Worm (Caenorhabditis elegans): ENCODE results near the gene T13C5.7.

Gene T13C5.7

DNA sequence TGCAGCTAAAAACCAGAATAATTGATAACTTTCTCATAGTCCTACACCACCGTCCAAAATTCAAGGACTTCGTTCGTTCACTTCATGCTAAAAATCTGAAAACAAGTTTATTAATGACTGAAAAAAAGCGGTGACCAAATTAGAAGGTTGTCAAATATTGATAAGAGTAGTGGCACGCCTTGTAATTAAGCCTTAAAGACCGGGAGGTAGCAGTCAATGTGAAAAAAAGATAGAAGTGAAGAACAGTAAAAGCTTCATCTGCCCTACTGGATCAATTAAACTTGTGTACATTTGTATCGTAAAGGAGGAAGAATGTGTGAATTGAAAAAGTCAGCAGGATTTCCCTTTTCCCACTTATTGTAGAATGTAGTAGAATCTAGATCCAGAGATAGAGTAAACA, 29.9 kb upstream of the T13C5.7 start, which contains the start of gene tag-275:
Gene tag-275 (minus strand): TSS at position 101 of the 400 bp plus-strand sequence.
- TF ChIP-seq ces-1 (GFP tag; optimal IDR thresholded peaks at IDR 0.05) (no peak), nhr-2 (tag; optimal IDR thresholded peaks at IDR 0.05) (no peak), hlh-1 (tag; optimal IDR thresholded peaks at IDR 0.05) (no peak), drap-1 (GFP tag; optimal IDR thresholded peaks at IDR 0.05) (no peak), ham-2 (GFP tag; optimal IDR thresholded peaks at IDR 0.05) (no peak), lin-13 (tag; optimal IDR thresholded peaks at IDR 0.05) (no peak), snpc-4 (tag; optimal IDR thresholded peaks at IDR 0.05) (no peak), unc-39 (tag; optimal IDR thresholded peaks at IDR 0.05) (no peak), mep-1 (tag; optimal IDR thresholded peaks at IDR 0.05) (no peak), elt-3 (tag; optimal IDR thresholded peaks at IDR 0.05) (no peak), ceh-83 (GFP tag; optimal IDR thresholded peaks at IDR 0.05) (no peak), ceh-39 (tag; optimal IDR thresholded peaks at IDR 0.05) (no peak), ceh-43 (GFP tag; optimal IDR thresholded peaks at IDR 0.05) (no peak), unc-62 (GFP tag; optimal IDR thresholded peaks at IDR 0.05) (no peak), lin-32 (GFP tag; optimal IDR thresholded peaks at IDR 0.05) (no peak), cnd-1 (tag; optimal IDR thresholded peaks at IDR 0.05) (no peak), elt-1 (tag; optimal IDR thresholded peaks at IDR 0.05; ENCODE audit: borderline replicate concordance, insufficient read depth) (no peak), zip-8 (tag; optimal IDR thresholded peaks at IDR 0.05) (no peak)

- TF ChIP-seq unc-120 (tag; optimal IDR thresholded peaks at IDR 0.05; ENCODE audit: poor library complexity, severe bottlenecking) (peak; percentile 51), hlh-1 (tag; optimal IDR thresholded peaks at IDR 0.05) (peak; percentile 75), nhr-2 (tag; optimal IDR thresholded peaks at IDR 0.05) (peak; percentile 47), unc-62 (GFP tag; optimal IDR thresholded peaks at IDR 0.05) (peak; percentile 2), sptf-1 (tag; optimal IDR thresholded peaks at IDR 0.05) (peak; percentile 15), mls-2 (tag; optimal IDR thresholded peaks at IDR 0.05) (peak; percentile 37), lsy-2 (tag; optimal IDR thresholded peaks at IDR 0.05) (no peak), bed-3 (GFP tag; optimal IDR thresholded peaks at IDR 0.05) (no peak), lin-13 (tag; optimal IDR thresholded peaks at IDR 0.05) (no peak)
Observed at ce11 chrX:6150949-6151519, 29.4 kb upstream of the T13C5.7 start.

ce11 chrX:6155436-6155835, 25.0 kb upstream of the T13C5.7 start:
- TF ChIP-seq pha-4 (tag; optimal IDR thresholded peaks at IDR 0.05) (no peak), ces-1 (GFP tag; optimal IDR thresholded peaks at IDR 0.05) (peak; percentile 85), nhr-28 (tag; optimal IDR thresholded peaks at IDR 0.05) (no peak), snpc-4 (tag; optimal IDR thresholded peaks at IDR 0.05) (no peak), ztf-11 (tag; optimal IDR thresholded peaks at IDR 0.05) (no peak), nhr-76 (tag; optimal IDR thresholded peaks at IDR 0.05) (no peak), lsy-2 (tag; optimal IDR thresholded peaks at IDR 0.05) (no peak), blmp-1 (tag; optimal IDR thresholded peaks at IDR 0.05) (no peak)

- TF ChIP-seq nhr-28 (tag; optimal IDR thresholded peaks at IDR 0.05) (no peak), snpc-4 (tag; optimal IDR thresholded peaks at IDR 0.05) (no peak), blmp-1 (tag; optimal IDR thresholded peaks at IDR 0.05) (no peak)
Observed at ce11 chrX:6157411-6157916, 22.9 kb upstream of the T13C5.7 start.

ce11 chrX:6159562-6159961, 20.8 kb upstream of the T13C5.7 start:
- no peak for TF ChIP-seq lin-13 (tag; optimal IDR thresholded peaks at IDR 0.05)
- TF ChIP-seq ces-1 (GFP tag; optimal IDR thresholded peaks at IDR 0.05), result no peak
- TF ChIP-seq hlh-1 (tag; optimal IDR thresholded peaks at IDR 0.05), result no peak
- no peak for TF ChIP-seq M03D4.4 (tag; optimal IDR thresholded peaks at IDR 0.05)
- no peak for TF ChIP-seq nhr-76 (tag; optimal IDR thresholded peaks at IDR 0.05)
- no peak for TF ChIP-seq blmp-1 (tag; optimal IDR thresholded peaks at IDR 0.05)
- no peak for TF ChIP-seq lsy-2 (tag; optimal IDR thresholded peaks at IDR 0.05)
- TF ChIP-seq ztf-11 (tag; optimal IDR thresholded peaks at IDR 0.05), result no peak
- TF ChIP-seq ceh-43 (GFP tag; optimal IDR thresholded peaks at IDR 0.05), result no peak

ce11 chrX:6160427-6160826, 20.0 kb upstream of the T13C5.7 start, which contains the start of gene odd-2:
odd-2 (minus strand) TSS chrX:6160527.
- no peak for TF ChIP-seq cnd-1 (tag; optimal IDR thresholded peaks at IDR 0.05)
- no peak for TF ChIP-seq unc-39 (tag; optimal IDR thresholded peaks at IDR 0.05)
- no peak for TF ChIP-seq flh-1 (GFP tag; optimal IDR thresholded peaks at IDR 0.05)
- TF ChIP-seq mep-1 (tag; optimal IDR thresholded peaks at IDR 0.05), result no peak
- no peak for TF ChIP-seq sem-2 (GFP tag; optimal IDR thresholded peaks at IDR 0.05)
- no peak for TF ChIP-seq ham-2 (GFP tag; optimal IDR thresholded peaks at IDR 0.05)
- TF ChIP-seq drap-1 (GFP tag; optimal IDR thresholded peaks at IDR 0.05), result no peak
- no peak for TF ChIP-seq lsy-2 (tag; optimal IDR thresholded peaks at IDR 0.05)
- no peak for TF ChIP-seq nhr-237 (tag; optimal IDR thresholded peaks at IDR 0.05)
- no peak for TF ChIP-seq snpc-4 (tag; optimal IDR thresholded peaks at IDR 0.05)
